In the genomic region with DNA sequence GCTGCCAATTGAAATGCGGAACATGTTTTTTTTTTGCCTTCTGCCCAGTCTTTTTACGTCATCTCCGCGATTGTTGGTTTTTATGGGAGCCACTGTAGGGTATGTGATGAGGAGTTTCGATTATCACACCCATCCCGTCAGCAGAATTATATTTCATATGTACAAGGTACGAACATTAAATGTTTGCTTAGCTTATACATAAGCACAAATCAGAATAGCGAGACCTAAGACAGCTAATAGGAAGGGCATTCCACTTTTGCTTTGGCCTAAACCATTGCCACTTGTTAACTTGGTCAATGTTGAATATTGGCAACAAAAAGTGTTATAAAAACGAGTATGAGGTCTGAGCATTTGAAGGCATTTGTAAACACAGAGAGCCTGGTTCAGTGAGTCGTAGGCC, we compare ENCODE assay signal across 4 fruit fly cellular contexts.
TF ChIP-seq lines count a peak whose summit lies in the region.

CG2816 (plus strand) TSS at position 400 of the 400 bp plus-strand sequence.

TF ChIP-seq in whole organism, adult, 20 proteins besides CTCF, POLR2A, EP300 and RAD21 (continued from another document):
- TF ChIP-seq CG11617 (GFP tag; optimal IDR thresholded peaks at IDR 0.05; lab: Kevin White, UChicago), result no peak
- TF ChIP-seq bab1 (GFP tag; optimal IDR thresholded peaks at IDR 0.05; lab: Kevin White, UChicago), result no peak
- TF ChIP-seq CG7045 (GFP tag; optimal IDR thresholded peaks at IDR 0.05; lab: Kevin White, UChicago), result peak; percentile 44

TF ChIP-seq in whole organism, embryonic, 481 proteins besides CTCF, POLR2A, EP300 and RAD21 (continued from another document and continues in another):
- TF ChIP-seq CG1529 (GFP tag; optimal IDR thresholded peaks at IDR 0.05; lab: Kevin White, UChicago) (no peak), CG13894 (tag; optimal IDR thresholded peaks at IDR 0.05; lab: Kevin White, UChicago) (no peak), sim (GFP tag; IDR thresholded peaks at IDR 0.05; lab: Robert Waterston, UW) (no peak), CG10147 (GFP tag; optimal IDR thresholded peaks at IDR 0.05; lab: Kevin White, UChicago) (no peak), HLH4C (GFP tag; IDR thresholded peaks at IDR 0.05; lab: Robert Waterston, UW; ENCODE audit: partially characterized antibody) (no peak), trh (GFP tag; optimal IDR thresholded peaks at IDR 0.05; lab: Kevin White, UChicago) (no peak), CG17612 (GFP tag; IDR thresholded peaks at IDR 0.05; lab: Robert Waterston, UW) (no peak), CG8478 (optimal IDR thresholded peaks at IDR 0.05; lab: Kevin White, UChicago) (no peak), lilli (GFP tag; optimal IDR thresholded peaks at IDR 0.05; lab: Kevin White, UChicago) (peak; percentile 93), CG3163 (GFP tag; optimal IDR thresholded peaks at IDR 0.05; lab: Kevin White, UChicago) (peak; percentile 9), nau (GFP tag; optimal IDR thresholded peaks at IDR 0.05; lab: Kevin White, UChicago) (no peak), NC2β (GFP tag; optimal IDR thresholded peaks at IDR 0.05; lab: Kevin White, UChicago) (no peak), CG33557 (GFP tag; optimal IDR thresholded peaks at IDR 0.05; lab: Kevin White, UChicago) (no peak), grn (GFP tag; optimal IDR thresholded peaks at IDR 0.05; lab: Kevin White, UChicago) (no peak), bigmax (GFP tag; optimal IDR thresholded peaks at IDR 0.05; lab: Kevin White, UChicago) (no peak), chif (GFP tag; optimal IDR thresholded peaks at IDR 0.05; lab: Kevin White, UChicago) (peak; percentile 11 to 75), CG14441 (GFP tag; IDR thresholded peaks at IDR 0.05; lab: Robert Waterston, UW) (peak; percentile 63; the same call in 1 of the 2 replicates), CG3281 (GFP tag; optimal IDR thresholded peaks at IDR 0.05; lab: Kevin White, UChicago) (peak; percentile 55), HLH3B (GFP tag; IDR thresholded peaks at IDR 0.05; lab: Robert Waterston, UW) (peak; percentile 57), slbo (GFP tag; IDR thresholded peaks at IDR 0.05; lab: Robert Waterston, UW) (peak; percentile 95), CG8281 (tag; optimal IDR thresholded peaks at IDR 0.05; lab: Kevin White, UChicago) (no peak), CG13123 (GFP tag; optimal IDR thresholded peaks at IDR 0.05; lab: Kevin White, UChicago) (no peak), PHDP (tag; optimal IDR thresholded peaks at IDR 0.05; lab: Kevin White, UChicago) (peak; percentile 74), da (GFP tag; optimal IDR thresholded peaks at IDR 0.05; lab: Kevin White, UChicago) (no peak), CG7357 (GFP tag; IDR thresholded peaks at IDR 0.05; lab: Robert Waterston, UW) (no peak), CG10959 (GFP tag; IDR thresholded peaks at IDR 0.05; lab: Robert Waterston, UW) (no peak), seq (GFP tag; IDR thresholded peaks at IDR 0.05; lab: Robert Waterston, UW) (peak; percentile 47), Fer3 (tag; optimal IDR thresholded peaks at IDR 0.05; lab: Kevin White, UChicago) (peak; percentile 63), CG15696 (tag; optimal IDR thresholded peaks at IDR 0.05; lab: Kevin White, UChicago) (no peak), lov (optimal IDR thresholded peaks at IDR 0.05; lab: Kevin White, UChicago) (no peak), lov (GFP tag; IDR thresholded peaks at IDR 0.05; lab: Robert Waterston, UW) (no peak; the same call in 2 of the 3 replicates), fd3F (GFP tag; optimal IDR thresholded peaks at IDR 0.05; lab: Kevin White, UChicago) (peak; percentile 45), Dad (GFP tag; optimal IDR thresholded peaks at IDR 0.05; lab: Kevin White, UChicago) (peak; percentile 2), CG10979 (tag; optimal IDR thresholded peaks at IDR 0.05; lab: Kevin White, UChicago) (no peak), eyg (GFP tag; optimal IDR thresholded peaks at IDR 0.05; lab: Kevin White, UChicago) (no peak), yki (optimal IDR thresholded peaks at IDR 0.05; lab: Kevin White, UChicago) (no peak), insv (GFP tag; optimal IDR thresholded peaks at IDR 0.05; lab: Kevin White, UChicago) (no peak), her (GFP tag; optimal IDR thresholded peaks at IDR 0.05; lab: Kevin White, UChicago) (peak; percentile 84), bsh (GFP tag; optimal IDR thresholded peaks at IDR 0.05; lab: Kevin White, UChicago) (no peak), CG11093 (GFP tag; IDR thresholded peaks at IDR 0.05; lab: Robert Waterston, UW) (no peak), CG30020 (tag; optimal IDR thresholded peaks at IDR 0.05; lab: Kevin White, UChicago) (no peak), nmo (GFP tag; optimal IDR thresholded peaks at IDR 0.05; lab: Kevin White, UChicago) (no peak), Six4 (GFP tag; optimal IDR thresholded peaks at IDR 0.05; lab: Kevin White, UChicago) (no peak)

TF ChIP-seq in whole organism, prepupa, 60 proteins besides CTCF, POLR2A, EP300 and RAD21 (continued from another document):
- TF ChIP-seq lz (GFP tag; optimal IDR thresholded peaks at IDR 0.05; lab: Kevin White, UChicago), result peak; percentile 88
- peak; percentile 85 for TF ChIP-seq Hr4 (GFP tag; optimal IDR thresholded peaks at IDR 0.05; lab: Kevin White, UChicago)
- TF ChIP-seq esn (GFP tag; optimal IDR thresholded peaks at IDR 0.05; lab: Kevin White, UChicago), result peak; percentile 88
- TF ChIP-seq CG34406 (GFP tag; optimal IDR thresholded peaks at IDR 0.05; lab: Kevin White, UChicago), result peak; percentile 67
- TF ChIP-seq salr (GFP tag; optimal IDR thresholded peaks at IDR 0.05; lab: Kevin White, UChicago), result peak; percentile 32 to 79
- TF ChIP-seq Ets21C (GFP tag; optimal IDR thresholded peaks at IDR 0.05; lab: Kevin White, UChicago), result peak; percentile 84
- TF ChIP-seq ss (GFP tag; optimal IDR thresholded peaks at IDR 0.05; lab: Kevin White, UChicago), result peak in 1 of 2 experiments; percentile 54
- TF ChIP-seq CG16779 (tag; optimal IDR thresholded peaks at IDR 0.05; lab: Kevin White, UChicago), result peak; percentile 56
- TF ChIP-seq fkh (GFP tag; optimal IDR thresholded peaks at IDR 0.05; lab: Kevin White, UChicago), result peak; percentile 11
- peak; percentile 76 for TF ChIP-seq Sox15 (GFP tag; optimal IDR thresholded peaks at IDR 0.05; lab: Kevin White, UChicago)
- TF ChIP-seq Eip75B (GFP tag; optimal IDR thresholded peaks at IDR 0.05; lab: Kevin White, UChicago), result peak; percentile 72
- peak; percentile 77 for TF ChIP-seq achi (GFP tag; optimal IDR thresholded peaks at IDR 0.05; lab: Kevin White, UChicago)
- peak; percentile 67 for TF ChIP-seq CG4318 (GFP tag; optimal IDR thresholded peaks at IDR 0.05; lab: Kevin White, UChicago)
- peak; percentile 92 for TF ChIP-seq Hr39 (GFP tag; optimal IDR thresholded peaks at IDR 0.05; lab: Kevin White, UChicago)
- TF ChIP-seq CG31627 (GFP tag; optimal IDR thresholded peaks at IDR 0.05; lab: Kevin White, UChicago), result peak; percentile 89
- TF ChIP-seq Ets96B (tag; optimal IDR thresholded peaks at IDR 0.05; lab: Kevin White, UChicago), result no peak
- peak; percentile 81 for TF ChIP-seq CG6792 (GFP tag; optimal IDR thresholded peaks at IDR 0.05; lab: Kevin White, UChicago)
- TF ChIP-seq CG6163 (GFP tag; IDR thresholded peaks at IDR 0.05; lab: Robert Waterston, UW), result peak; percentile 96
- TF ChIP-seq CG8119 (GFP tag; IDR thresholded peaks at IDR 0.05; lab: Robert Waterston, UW), result peak; percentile 95
- peak; percentile 40 for TF ChIP-seq fd59A (GFP tag; optimal IDR thresholded peaks at IDR 0.05; lab: Kevin White, UChicago)
- TF ChIP-seq CG1621 (tag; optimal IDR thresholded peaks at IDR 0.05; lab: Kevin White, UChicago), result no peak
- TF ChIP-seq Hr38 (GFP tag; optimal IDR thresholded peaks at IDR 0.05; lab: Kevin White, UChicago), result peak; percentile 80
- no peak for TF ChIP-seq dsx (GFP tag; optimal IDR thresholded peaks at IDR 0.05; lab: Kevin White, UChicago; ENCODE audit: poor library complexity, severe bottlenecking)
- TF ChIP-seq CG9139 (GFP tag; optimal IDR thresholded peaks at IDR 0.05; lab: Kevin White, UChicago), result no peak
- peak; percentile 76 for TF ChIP-seq CG10631 (GFP tag; optimal IDR thresholded peaks at IDR 0.05; lab: Kevin White, UChicago)
- peak; percentile 76 for TF ChIP-seq topi (GFP tag; optimal IDR thresholded peaks at IDR 0.05; lab: Kevin White, UChicago)
- no peak for TF ChIP-seq CG6854 (GFP tag; optimal IDR thresholded peaks at IDR 0.05; lab: Kevin White, UChicago)
- TF ChIP-seq eg (GFP tag; IDR thresholded peaks at IDR 0.05; lab: Robert Waterston, UW), result peak; percentile 97
- TF ChIP-seq CG6276 (GFP tag; optimal IDR thresholded peaks at IDR 0.05; lab: Kevin White, UChicago), result peak; percentile 90
- TF ChIP-seq cyc (GFP tag; optimal IDR thresholded peaks at IDR 0.05; lab: Kevin White, UChicago), result peak; percentile 84
- TF ChIP-seq CG8632 (GFP tag; optimal IDR thresholded peaks at IDR 0.05; lab: Kevin White, UChicago), result peak; percentile 50
- peak; percentile 48 for TF ChIP-seq CG6808 (GFP tag; optimal IDR thresholded peaks at IDR 0.05; lab: Kevin White, UChicago)
- peak; percentile 85 for TF ChIP-seq CG3919 (GFP tag; optimal IDR thresholded peaks at IDR 0.05; lab: Kevin White, UChicago)
- TF ChIP-seq CG11762 (GFP tag; optimal IDR thresholded peaks at IDR 0.05; lab: Kevin White, UChicago; ENCODE audit: insufficient read depth), result peak; percentile 70
- peak; percentile 56 for TF ChIP-seq CG10669 (GFP tag; optimal IDR thresholded peaks at IDR 0.05; lab: Kevin White, UChicago)
- no peak for TF ChIP-seq Eip93F (GFP tag; optimal IDR thresholded peaks at IDR 0.05; lab: Kevin White, UChicago)
- peak; percentile 90 for TF ChIP-seq Gug (GFP tag; IDR thresholded peaks at IDR 0.05; lab: Robert Waterston, UW)
- peak; percentile 92 for TF ChIP-seq Eip78C (GFP tag; lab: Kevin White, UChicago)
- TF ChIP-seq Met (GFP tag; optimal IDR thresholded peaks at IDR 0.05; lab: Kevin White, UChicago), result peak; percentile 86
- peak; percentile 88 for TF ChIP-seq Sox14 (GFP tag; optimal IDR thresholded peaks at IDR 0.05; lab: Kevin White, UChicago)
- TF ChIP-seq Sox102F (GFP tag; optimal IDR thresholded peaks at IDR 0.05; lab: Kevin White, UChicago), result peak; percentile 83
- TF ChIP-seq CG11294 (GFP tag; IDR thresholded peaks at IDR 0.05; lab: Robert Waterston, UW), result peak; percentile 92

TF ChIP-seq in whole organism, wandering third instar larva, 38 proteins besides CTCF, POLR2A, EP300 and RAD21 (continued from another document):
- TF ChIP-seq GATAd (GFP tag; optimal IDR thresholded peaks at IDR 0.05; lab: Kevin White, UChicago), result peak; percentile 88
- TF ChIP-seq Jra (GFP tag; optimal IDR thresholded peaks at IDR 0.05; lab: Kevin White, UChicago), result peak; percentile 84
- peak; percentile 30 for TF ChIP-seq Myc (optimal IDR thresholded peaks at IDR 0.05; lab: Kevin White, UChicago)
- no peak for TF ChIP-seq dl (GFP tag; optimal IDR thresholded peaks at IDR 0.05; lab: Kevin White, UChicago; ENCODE audit: insufficient read depth in 1 of 2, partially characterized antibody in 2 of 2)
- peak; percentile 85 for TF ChIP-seq Mio (GFP tag; optimal IDR thresholded peaks at IDR 0.05; lab: Kevin White, UChicago)
- TF ChIP-seq br (GFP tag; optimal IDR thresholded peaks at IDR 0.05; lab: Kevin White, UChicago), result peak; percentile 93
- TF ChIP-seq tai (GFP tag; optimal IDR thresholded peaks at IDR 0.05; lab: Kevin White, UChicago), result peak; percentile 90
- TF ChIP-seq rgr (GFP tag; optimal IDR thresholded peaks at IDR 0.05; lab: Kevin White, UChicago), result peak; percentile 95
- TF ChIP-seq lola (GFP tag; optimal IDR thresholded peaks at IDR 0.05; lab: Kevin White, UChicago), result no peak
- no peak for TF ChIP-seq Hr83 (GFP tag; optimal IDR thresholded peaks at IDR 0.05; lab: Kevin White, UChicago; ENCODE audit: poor library complexity, severe bottlenecking)
- TF ChIP-seq dmrt93B (GFP tag; optimal IDR thresholded peaks at IDR 0.05; lab: Kevin White, UChicago), result peak; percentile 84
- TF ChIP-seq Rel (GFP tag; optimal IDR thresholded peaks at IDR 0.05; lab: Kevin White, UChicago), result peak; percentile 39
- peak; percentile 74 for TF ChIP-seq Rel (tag; optimal IDR thresholded peaks at IDR 0.05; lab: Kevin White, UChicago)
- peak; percentile 95 for TF ChIP-seq fru (GFP tag; optimal IDR thresholded peaks at IDR 0.05; lab: Kevin White, UChicago)
- peak; percentile 85 for TF ChIP-seq psq (GFP tag; optimal IDR thresholded peaks at IDR 0.05; lab: Kevin White, UChicago)
- TF ChIP-seq ey (GFP tag; optimal IDR thresholded peaks at IDR 0.05; lab: Kevin White, UChicago), result peak; percentile 98
- TF ChIP-seq sv (GFP tag; optimal IDR thresholded peaks at IDR 0.05; lab: Kevin White, UChicago), result no peak
